Worm (Caenorhabditis elegans) whole organism, L4 larva: ENCODE data around the gene F45D3.1.

ENCODE experiments used
- F26F4.8 ChIP-seq: fragments of 200-800 bp; sonication (Bioruptor generic); conservative IDR thresholded peaks from 2 replicates; pipeline ENCODE4 v1.3.6; 2022; ENCODE audit warnings: missing genetic modification characterization, missing compliant biosample characterization
- F37D6.2 ChIP-seq: sonication (generic microtip); optimal IDR thresholded peaks from 2 replicates; lab custom pipeline; 2016; ENCODE audit warnings: mild to moderate bottlenecking, missing genetic modification characterization, missing compliant biosample characterization
- R02D3.7 ChIP-seq: fragments of 150-350 bp; sonication (generic microtip); optimal IDR thresholded peaks from 3 replicates; lab custom pipeline; 2014; ENCODE audit warnings: missing biosample characterization, missing genetic modification characterization
- T26A8.4 ChIP-seq: fragments of 200-800 bp; sonication (Bioruptor generic); IDR thresholded peaks from 2 replicates; pipeline ENCODE4 v1.3.6; 2022; ENCODE audit warnings: missing genetic modification characterization, missing compliant biosample characterization
- Y105C5A.15 ChIP-seq: fragments of 200-800 bp; sonication (Bioruptor generic); IDR thresholded peaks from 2 replicates; pipeline ENCODE4 v1.3.6; 2022; ENCODE audit warnings: missing genetic modification characterization, missing compliant biosample characterization
- Y75B8A.6 ChIP-seq: fragments of 200-800 bp; sonication (Bioruptor generic); IDR thresholded peaks from 2 replicates; pipeline ENCODE4 v1.3.6; 2022; ENCODE audit warnings: missing genetic modification reagents, missing genetic modification characterization, missing compliant biosample characterization
- ZK546.5 ChIP-seq, 2 experiments: sonication (generic microtip); optimal IDR thresholded peaks; 2 replicates each; lab custom pipeline; 2017; ENCODE audit warnings: missing biosample characterization in 2 of 2, missing genetic modification characterization in 2 of 2
- aha-1 ChIP-seq: fragments of 150-350 bp; peaks from one replicate; lab custom pipeline; 2014; ENCODE audit warnings: missing biosample characterization, missing genetic modification characterization
- aly-2 ChIP-seq: sonication (generic microtip); optimal IDR thresholded peaks from 2 replicates; lab custom pipeline; 2018; ENCODE audit warnings: missing biosample characterization, missing genetic modification characterization
- ama-1 ChIP-seq: fragments of 150-350 bp; optimal IDR thresholded peaks from 2 replicates; lab custom pipeline; 2014; ENCODE audit warnings: inconsistent platforms, mixed read lengths
- arid-1 ChIP-seq: fragments of 200-800 bp; sonication (Bioruptor generic); conservative IDR thresholded peaks from 2 replicates; pipeline ENCODE4 v1.3.6; 2022; ENCODE audit warnings: missing genetic modification reagents, missing genetic modification characterization, missing compliant biosample characterization
- ceh-28 ChIP-seq: fragments of 150-350 bp; optimal IDR thresholded peaks from 2 replicates; lab custom pipeline; 2014; ENCODE audit warnings: missing biosample characterization, missing genetic modification reagents, missing genetic modification characterization
- ceh-62 ChIP-seq: sonication (generic microtip); optimal IDR thresholded peaks from 2 replicates; lab custom pipeline; 2017; ENCODE audit warnings: missing biosample characterization, missing genetic modification characterization
- ces-1 ChIP-seq: fragments of 150-350 bp; sonication (generic microtip); optimal IDR thresholded peaks from 4 replicates; lab custom pipeline; 2014; ENCODE audit warnings: missing biosample characterization, missing genetic modification reagents, missing genetic modification characterization
- daf-8 ChIP-seq: fragments of 200-800 bp; sonication (Bioruptor generic); IDR thresholded peaks from 2 replicates; pipeline ENCODE4 v1.3.6; 2022; ENCODE audit warnings: missing genetic modification characterization, missing compliant biosample characterization
- dmd-9 ChIP-seq: fragments of 200-800 bp; sonication (Bioruptor generic); IDR thresholded peaks from 2 replicates; pipeline ENCODE4 v1.3.6; 2022; ENCODE audit warnings: missing genetic modification reagents, missing genetic modification characterization, missing compliant biosample characterization
- dpl-1 ChIP-seq: fragments of 150-350 bp; optimal IDR thresholded peaks from 2 replicates; lab custom pipeline; 2014; ENCODE audit warnings: missing biosample characterization, missing genetic modification reagents, missing genetic modification characterization
- duxl-1 ChIP-seq: sonication (generic microtip); optimal IDR thresholded peaks from 2 replicates; lab custom pipeline; 2016; ENCODE audit warnings: mild to moderate bottlenecking, missing genetic modification characterization, moderate library complexity, missing compliant biosample characterization; ENCODE audit not compliant: poor library complexity
- hif-1 ChIP-seq, 2 experiments: sonication (generic microtip); optimal IDR thresholded peaks; 2 replicates each; lab custom pipeline; 2016 to 2017; ENCODE audit warnings: missing compliant biosample characterization in 2 of 2, missing genetic modification characterization in 2 of 2, missing genetic modification reagents in 2 of 2, missing genotype in 2 of 2, mild to moderate bottlenecking in 1 of 2
- hlh-30 ChIP-seq: sonication (generic microtip); optimal IDR thresholded peaks from 2 replicates; lab custom pipeline; 2017; ENCODE audit warnings: antibody characterized with exemption, mild to moderate bottlenecking, missing genetic modification characterization, missing compliant biosample characterization; ENCODE audit not compliant: insufficient read depth
- hmg-1.1 ChIP-seq: fragments of 200-800 bp; sonication (Bioruptor generic); IDR thresholded peaks from 2 replicates; pipeline ENCODE4 v1.3.6; 2022; ENCODE audit warnings: missing genetic modification reagents, missing genetic modification characterization, missing compliant biosample characterization
- jun-1 ChIP-seq: fragments of 150-350 bp; optimal IDR thresholded peaks from 2 replicates; lab custom pipeline; 2014; ENCODE audit warnings: missing biosample characterization, missing genetic modification reagents, missing genetic modification characterization
- lin-1 ChIP-seq: fragments of 200-800 bp; sonication (Bioruptor generic); IDR thresholded peaks from 2 replicates; pipeline ENCODE4 v1.3.6; 2022; ENCODE audit warnings: missing genetic modification reagents, missing genetic modification characterization, missing compliant biosample characterization
- lin-13 ChIP-seq: fragments of 150-350 bp; optimal IDR thresholded peaks from 2 replicates; lab custom pipeline; 2014; ENCODE audit warnings: missing biosample characterization, missing genetic modification reagents, missing genetic modification characterization
- lin-38 ChIP-seq: fragments of 200-800 bp; sonication (Bioruptor generic); IDR thresholded peaks from 2 replicates; pipeline ENCODE4 v1.3.6; 2022; ENCODE audit warnings: missing genetic modification reagents, missing genetic modification characterization, missing compliant biosample characterization
- lsy-2 ChIP-seq, 2 experiments: fragments of 150-350 bp in 1 of 2; sonication (generic microtip) in 1 of 2; optimal IDR thresholded peaks; 2 replicates each; lab custom pipeline; 2014 to 2017; ENCODE audit warnings: missing biosample characterization in 2 of 2, missing genetic modification characterization in 2 of 2
- madf-5 ChIP-seq, 2 experiments: fragments of 200-800 bp; sonication (Bioruptor generic); IDR thresholded peaks; 2 replicates each; pipeline ENCODE4 v1.3.6; 2022; ENCODE audit warnings: missing compliant biosample characterization in 2 of 2, missing genetic modification characterization in 2 of 2
- mes-2 ChIP-seq: sonication (generic microtip); optimal IDR thresholded peaks from 2 replicates; lab custom pipeline; 2016; ENCODE audit warnings: missing genotype, mild to moderate bottlenecking, missing genetic modification characterization, missing compliant biosample characterization; ENCODE audit not compliant: poor library complexity, severe bottlenecking
- mxl-2 ChIP-seq: fragments of 200-800 bp; sonication (Bioruptor generic); conservative IDR thresholded peaks from 2 replicates; pipeline ENCODE4 v1.3.6; 2022; ENCODE audit warnings: missing genetic modification reagents, missing genetic modification characterization, missing compliant biosample characterization
- mxl-3 ChIP-seq: fragments of 200-800 bp; sonication (Bioruptor generic); optimal IDR thresholded peaks from 2 replicates; lab custom pipeline; 2018; ENCODE audit warnings: mild to moderate bottlenecking, missing genetic modification characterization, missing compliant biosample characterization
- nhr-102 ChIP-seq: sonication (generic microtip); optimal IDR thresholded peaks from 2 replicates; lab custom pipeline; 2016; ENCODE audit warnings: mild to moderate bottlenecking, missing genetic modification characterization, moderate library complexity, missing compliant biosample characterization
- nhr-111 ChIP-seq: fragments of 200-800 bp; sonication (Bioruptor generic); optimal IDR thresholded peaks from 2 replicates; lab custom pipeline; 2018; ENCODE audit warnings: mild to moderate bottlenecking, missing genetic modification characterization, missing compliant biosample characterization
- nhr-25 ChIP-seq: sonication (generic microtip); optimal IDR thresholded peaks from 2 replicates; lab custom pipeline; 2017; ENCODE audit warnings: missing genetic modification characterization, mild to moderate bottlenecking, missing compliant biosample characterization, antibody characterized with exemption, moderate library complexity, borderline replicate concordance; ENCODE audit not compliant: insufficient read depth
- nhr-28 ChIP-seq: fragments of 150-350 bp; optimal IDR thresholded peaks from 2 replicates; lab custom pipeline; 2014; ENCODE audit warnings: missing biosample characterization, missing genetic modification characterization
- nhr-41 ChIP-seq: fragments of 200-800 bp; sonication (Bioruptor generic); IDR thresholded peaks from 2 replicates; pipeline ENCODE4 v1.3.6; 2022; ENCODE audit warnings: missing genetic modification reagents, missing genetic modification characterization, missing compliant biosample characterization
- nhr-42 ChIP-seq: fragments of 200-800 bp; sonication (Bioruptor generic); IDR thresholded peaks from 2 replicates; pipeline ENCODE4 v1.3.6; 2022; ENCODE audit warnings: missing genetic modification characterization, missing compliant biosample characterization
- nhr-48 ChIP-seq: sonication (generic microtip); optimal IDR thresholded peaks from 2 replicates; lab custom pipeline; 2016; ENCODE audit warnings: mild to moderate bottlenecking, missing genetic modification characterization, missing compliant biosample characterization
- nhr-76 ChIP-seq: fragments of 150-350 bp; optimal IDR thresholded peaks from 2 replicates; lab custom pipeline; 2014; ENCODE audit warnings: missing biosample characterization, missing genetic modification characterization
- pha-4 ChIP-seq, 2 experiments: fragments of 150-350 bp in 1 of 2; fragments of 200-800 bp in 1 of 2; sonication (Bioruptor generic) in 1 of 2; IDR thresholded peaks in 1 of 2; optimal IDR thresholded peaks in 1 of 2; 2 replicates each; pipeline versions ENCODE4 v1.3.6 to Lab custom; 2014 to 2022; ENCODE audit warnings: missing genetic modification characterization in 2 of 2, missing genetic modification reagents in 2 of 2, missing biosample characterization in 1 of 2, missing compliant biosample characterization in 1 of 2
- php-3 ChIP-seq: fragments of 200-800 bp; sonication (Bioruptor generic); IDR thresholded peaks from 2 replicates; pipeline ENCODE4 v1.3.6; 2022; ENCODE audit warnings: missing genetic modification reagents, missing genetic modification characterization, missing compliant biosample characterization
- pqm-1 ChIP-seq: sonication (generic microtip); optimal IDR thresholded peaks from 2 replicates; lab custom pipeline; 2017; ENCODE audit warnings: missing biosample characterization, missing genetic modification characterization
- rbr-2 ChIP-seq: sonication (generic microtip); optimal IDR thresholded peaks from 2 replicates; lab custom pipeline; 2016; ENCODE audit warnings: missing genotype, missing genetic modification characterization, missing compliant biosample characterization
- skn-1 ChIP-seq: fragments of 150-350 bp; optimal IDR thresholded peaks from 2 replicates; lab custom pipeline; 2014; ENCODE audit warnings: missing biosample characterization, missing genetic modification characterization
- snpc-4 ChIP-seq: fragments of 150-350 bp; optimal IDR thresholded peaks from 2 replicates; lab custom pipeline; 2014; ENCODE audit warnings: missing biosample characterization, missing genetic modification characterization
- tag-97 ChIP-seq: fragments of 200-800 bp; sonication (Bioruptor generic); IDR thresholded peaks from 2 replicates; pipeline ENCODE4 v1.3.6; 2022; ENCODE audit warnings: missing genetic modification characterization, missing compliant biosample characterization
- tra-1 ChIP-seq: fragments of 200-800 bp; sonication (Bioruptor generic); IDR thresholded peaks from 2 replicates; pipeline ENCODE4 v1.3.6; 2022; ENCODE audit warnings: missing genetic modification reagents, missing genetic modification characterization, missing compliant biosample characterization
- unc-62 ChIP-seq, 3 experiments: fragments of 150-350 bp in 1 of 3; sonication (generic microtip); optimal IDR thresholded peaks in 2 of 3; peaks in 1 of 3; 1 replicate in 1 of 3; 2 replicates in 2 of 3; lab custom pipeline; 2014 to 2017; ENCODE audit warnings: missing biosample characterization in 3 of 3, missing genetic modification characterization in 3 of 3, missing genetic modification reagents in 3 of 3, missing genotype in 1 of 3
- zag-1 ChIP-seq: fragments of 150-350 bp; optimal IDR thresholded peaks from 2 replicates; lab custom pipeline; 2014; ENCODE audit warnings: missing biosample characterization, missing genetic modification characterization
- zfp-2 ChIP-seq: sonication (generic microtip); optimal IDR thresholded peaks from 2 replicates; lab custom pipeline; 2016; ENCODE audit warnings: mild to moderate bottlenecking, missing genetic modification characterization, missing compliant biosample characterization
- zfp-3 ChIP-seq: fragments of 200-800 bp; sonication (Bioruptor generic); conservative IDR thresholded peaks from 2 replicates; pipeline ENCODE4 v1.3.6; 2022; ENCODE audit warnings: missing genetic modification reagents, missing genetic modification characterization, missing compliant biosample characterization
- ztf-11 ChIP-seq: fragments of 150-350 bp; optimal IDR thresholded peaks from 2 replicates; lab custom pipeline; 2014; ENCODE audit warnings: missing biosample characterization, missing genetic modification characterization

Gene F45D3.1

ce11 chrV:12553286-12553725 lies 26.4 kb downstream of the F45D3.1 start:
- TF ChIP-seq ztf-11 (tag; lab: Kevin White, UChicago), result no peak
- no peak for TF ChIP-seq php-3 (GFP tag; lab: Robert Waterston, UW)
- no peak for TF ChIP-seq nhr-41 (GFP tag; lab: Robert Waterston, UW)
- no peak for TF ChIP-seq lin-38 (GFP tag; lab: Robert Waterston, UW)
- TF ChIP-seq aly-2 (tag; lab: Kevin White, UChicago), result no peak
- no peak for TF ChIP-seq daf-8 (GFP tag; lab: Robert Waterston, UW)
- no peak for TF ChIP-seq ZK546.5 (tag; optimal IDR thresholded peaks at IDR 0.05; lab: Kevin White, UChicago)
- TF ChIP-seq pqm-1 (tag; lab: Kevin White, UChicago), result no peak
- TF ChIP-seq dpl-1 (GFP tag; lab: Kevin White, UChicago), result no peak
- no peak for TF ChIP-seq pha-4 (GFP tag; IDR thresholded peaks at IDR 0.05; lab: Robert Waterston, UW)
- TF ChIP-seq pha-4 (tag; optimal IDR thresholded peaks at IDR 0.05; lab: Kevin White, UChicago), result no peak
- TF ChIP-seq hmg-1.1 (GFP tag; lab: Robert Waterston, UW), result no peak
- TF ChIP-seq arid-1 (GFP tag; lab: Robert Waterston, UW), result no peak
- TF ChIP-seq mxl-3 (GFP tag; lab: Kevin White, UChicago), result peak; percentile 41
- TF ChIP-seq ces-1 (GFP tag; lab: Kevin White, UChicago), result no peak
- TF ChIP-seq snpc-4 (tag; lab: Kevin White, UChicago), result no peak
- peak; percentile 76 for TF ChIP-seq nhr-28 (tag; lab: Kevin White, UChicago)
- TF ChIP-seq unc-62 (GFP tag; optimal IDR thresholded peaks at IDR 0.05 in 1 of 2; lab: Kevin White, UChicago), result peak in 1 of 2 experiments; percentile 93
- no peak for TF ChIP-seq unc-62 (tag; optimal IDR thresholded peaks at IDR 0.05; lab: Kevin White, UChicago)
- no peak for TF ChIP-seq skn-1 (tag; lab: Kevin White, UChicago)
- TF ChIP-seq nhr-48 (tag; lab: Kevin White, UChicago), result peak; percentile 95
- TF ChIP-seq R02D3.7, result no peak
- TF ChIP-seq nhr-111 (GFP tag; lab: Kevin White, UChicago), result no peak
- TF ChIP-seq mes-2, result no peak
- no peak for TF ChIP-seq F26F4.8
- peak in 1 of 2 experiments; percentile 38 for TF ChIP-seq lsy-2 (tag; optimal IDR thresholded peaks at IDR 0.05; lab: Kevin White, UChicago)
- TF ChIP-seq zfp-2 (tag; lab: Kevin White, UChicago), result no peak
- no peak for TF ChIP-seq rbr-2
- TF ChIP-seq madf-5 (GFP tag; IDR thresholded peaks at IDR 0.05; lab: Robert Waterston, UW), result no peak
- no peak for TF ChIP-seq Y75B8A.6 (GFP tag; lab: Robert Waterston, UW)
- TF ChIP-seq nhr-25, result no peak
- no peak for TF ChIP-seq lin-13 (GFP tag; lab: Kevin White, UChicago)
- no peak for TF ChIP-seq Y105C5A.15 (GFP tag; lab: Robert Waterston, UW)
- no peak for TF ChIP-seq hif-1 (tag; optimal IDR thresholded peaks at IDR 0.05; lab: Kevin White, UChicago)
- no peak for TF ChIP-seq lin-1
- TF ChIP-seq ama-1 (lab: Kevin White, UChicago), result no peak
- TF ChIP-seq F37D6.2 (tag; lab: Kevin White, UChicago), result no peak
- no peak for TF ChIP-seq ceh-62
- TF ChIP-seq zag-1 (tag; lab: Kevin White, UChicago), result no peak
- no peak for TF ChIP-seq duxl-1 (tag; lab: Kevin White, UChicago)
- no peak for TF ChIP-seq jun-1 (tag; lab: Kevin White, UChicago)
- no peak for TF ChIP-seq tag-97 (GFP tag; lab: Robert Waterston, UW)
- peak; percentile 83 for TF ChIP-seq aha-1 (tag; lab: Kevin White, UChicago)
- TF ChIP-seq hlh-30 (tag; lab: Kevin White, UChicago), result peak; percentile 79
- no peak for TF ChIP-seq nhr-76 (tag; lab: Kevin White, UChicago)
- TF ChIP-seq dmd-9 (GFP tag; lab: Robert Waterston, UW), result no peak
- TF ChIP-seq tra-1, result 0 out of 2 replicates have a peak, but pooled peaks have one; percentile 19
- no peak for TF ChIP-seq mxl-2 (GFP tag; lab: Robert Waterston, UW)
- no peak for TF ChIP-seq T26A8.4 (GFP tag; lab: Robert Waterston, UW)
- no peak for TF ChIP-seq zfp-3 (GFP tag; lab: Robert Waterston, UW)
- no peak for TF ChIP-seq ceh-28
- TF ChIP-seq nhr-102 (tag; lab: Kevin White, UChicago), result no peak
- no peak for TF ChIP-seq nhr-42 (GFP tag; lab: Robert Waterston, UW)
